Worm (Caenorhabditis elegans) whole organism, L2 larva: Measurements from ENCODE around the gene maph-9.

Experiments
- C34F6.9 ChIP-seq: fragments of 150-350 bp; optimal IDR thresholded peaks from 2 replicates; lab custom pipeline; 2014; ENCODE audit warnings: missing biosample characterization, missing genetic modification characterization
- Y55F3AM.14 ChIP-seq: fragments of 200-800 bp; sonication (Bioruptor generic); optimal IDR thresholded peaks from 2 replicates; lab custom pipeline; 2018; ENCODE audit warnings: mild to moderate bottlenecking, missing genetic modification characterization, missing compliant biosample characterization
- ZK546.5 ChIP-seq: sonication (generic microtip); optimal IDR thresholded peaks from 2 replicates; lab custom pipeline; 2017; ENCODE audit warnings: missing biosample characterization, missing genetic modification characterization
- aly-2 ChIP-seq: fragments of 150-350 bp; optimal IDR thresholded peaks from 2 replicates; lab custom pipeline; 2014; ENCODE audit warnings: missing biosample characterization, missing genetic modification characterization
- ama-1 ChIP-seq: fragments of 150-350 bp; optimal IDR thresholded peaks from 2 replicates; lab custom pipeline; 2018; ENCODE audit warnings: inconsistent platforms
- blmp-1 ChIP-seq: sonication (generic microtip); optimal IDR thresholded peaks from 2 replicates; lab custom pipeline; 2017; ENCODE audit warnings: missing genetic modification characterization, mild to moderate bottlenecking, missing compliant biosample characterization, antibody characterized with exemption, moderate library complexity; ENCODE audit not compliant: insufficient read depth
- ceh-82 ChIP-seq: fragments of 150-350 bp; optimal IDR thresholded peaks from 2 replicates; lab custom pipeline; 2014; ENCODE audit warnings: missing biosample characterization, missing genetic modification characterization
- crh-2 ChIP-seq: sonication (generic microtip); optimal IDR thresholded peaks from 2 replicates; lab custom pipeline; 2017; ENCODE audit warnings: missing biosample characterization, missing genetic modification characterization
- dmd-4 ChIP-seq: sonication (generic microtip); optimal IDR thresholded peaks from 2 replicates; lab custom pipeline; 2017; ENCODE audit warnings: missing biosample characterization, missing genetic modification characterization
- elt-1 ChIP-seq: fragments of 150-350 bp; optimal IDR thresholded peaks from 2 replicates; lab custom pipeline; 2014; ENCODE audit warnings: missing biosample characterization, missing genetic modification characterization
- fos-1 ChIP-seq: fragments of 150-350 bp; optimal IDR thresholded peaks from 2 replicates; lab custom pipeline; 2014; ENCODE audit warnings: missing biosample characterization, missing genetic modification characterization
- gmeb-1 ChIP-seq: fragments of 150-350 bp; optimal IDR thresholded peaks from 2 replicates; lab custom pipeline; 2014; ENCODE audit warnings: missing biosample characterization, missing genetic modification characterization
- lin-39 ChIP-seq: fragments of 150-350 bp; optimal IDR thresholded peaks from 2 replicates; lab custom pipeline; 2014; ENCODE audit warnings: missing biosample characterization, missing genetic modification reagents, missing genetic modification characterization
- lsy-2 ChIP-seq, 2 experiments: fragments of 150-350 bp in 1 of 2; sonication (generic microtip) in 1 of 2; optimal IDR thresholded peaks; 2 replicates each; lab custom pipeline; 2014 to 2017; ENCODE audit warnings: missing biosample characterization in 2 of 2, missing genetic modification characterization in 2 of 2
- mab-5 ChIP-seq: fragments of 150-350 bp; optimal IDR thresholded peaks from 2 replicates; lab custom pipeline; 2014; ENCODE audit warnings: missing biosample characterization, missing genetic modification characterization
- mbf-1 ChIP-seq: sonication (generic microtip); optimal IDR thresholded peaks from 2 replicates; lab custom pipeline; 2017; ENCODE audit warnings: missing biosample characterization, missing genetic modification characterization
- mdl-1 ChIP-seq, 2 experiments: fragments of 150-350 bp in 1 of 2; sonication (generic microtip) in 1 of 2; optimal IDR thresholded peaks; 2 replicates each; lab custom pipeline; 2017; ENCODE audit warnings: missing biosample characterization in 2 of 2, missing genetic modification characterization in 2 of 2
- nhr-11 ChIP-seq: fragments of 150-350 bp; optimal IDR thresholded peaks from 2 replicates; lab custom pipeline; 2014; ENCODE audit warnings: missing biosample characterization, missing genetic modification characterization
- nhr-12 ChIP-seq: fragments of 150-350 bp; optimal IDR thresholded peaks from 2 replicates; lab custom pipeline; 2014; ENCODE audit warnings: missing biosample characterization, missing genetic modification characterization
- nhr-129 ChIP-seq: fragments of 150-350 bp; optimal IDR thresholded peaks from 2 replicates; lab custom pipeline; 2014; ENCODE audit warnings: missing biosample characterization, missing genetic modification characterization
- nhr-21 ChIP-seq: fragments of 150-350 bp; optimal IDR thresholded peaks from 2 replicates; lab custom pipeline; 2014; ENCODE audit warnings: missing biosample characterization, missing genetic modification characterization
- nhr-23 ChIP-seq: fragments of 150-350 bp; optimal IDR thresholded peaks from 2 replicates; lab custom pipeline; 2014; ENCODE audit warnings: missing biosample characterization, missing genetic modification reagents, missing genetic modification characterization
- nhr-77 ChIP-seq: fragments of 150-350 bp; optimal IDR thresholded peaks from 2 replicates; lab custom pipeline; 2014; ENCODE audit warnings: missing biosample characterization, missing genetic modification characterization
- peb-1 ChIP-seq: fragments of 150-350 bp; optimal IDR thresholded peaks from 2 replicates; lab custom pipeline; 2014; ENCODE audit warnings: missing biosample characterization, missing genetic modification characterization
- skn-1 ChIP-seq: sonication (generic microtip); optimal IDR thresholded peaks from 2 replicates; lab custom pipeline; 2017; ENCODE audit warnings: missing biosample characterization, missing genetic modification characterization
- sma-9 ChIP-seq, 2 experiments: fragments of 150-350 bp in 1 of 2; sonication (generic microtip) in 1 of 2; optimal IDR thresholded peaks; 2 replicates each; lab custom pipeline; 2014 to 2016; ENCODE audit warnings: missing genetic modification characterization in 2 of 2, mild to moderate bottlenecking in 1 of 2, missing biosample characterization in 1 of 2, missing compliant biosample characterization in 1 of 2, missing genetic modification reagents in 1 of 2, moderate library complexity in 1 of 2
- snpc-4 ChIP-seq: fragments of 150-350 bp; optimal IDR thresholded peaks from 2 replicates; lab custom pipeline; 2014; ENCODE audit warnings: missing biosample characterization, missing genetic modification characterization
- unc-55 ChIP-seq: fragments of 150-350 bp; sonication (generic microtip); optimal IDR thresholded peaks from 3 replicates; lab custom pipeline; 2014; ENCODE audit warnings: missing biosample characterization, missing genetic modification reagents, missing genetic modification characterization
- unc-62 ChIP-seq: fragments of 150-350 bp; optimal IDR thresholded peaks from 2 replicates; lab custom pipeline; 2014; ENCODE audit warnings: missing biosample characterization, missing genetic modification reagents, missing genetic modification characterization
- zag-1 ChIP-seq: fragments of 150-350 bp; optimal IDR thresholded peaks from 2 replicates; lab custom pipeline; 2014; ENCODE audit warnings: missing biosample characterization, missing genetic modification characterization
- ztf-1 ChIP-seq: fragments of 200-800 bp; sonication (Bioruptor generic); conservative IDR thresholded peaks from 2 replicates; pipeline ENCODE4 v1.3.6; 2022; ENCODE audit warnings: missing genetic modification characterization, missing compliant biosample characterization

Gene maph-9

ce11 chrIV:7139143-7139542, 17.3 kb upstream of the maph-9 start:
- TF ChIP-seq blmp-1 (no peak), ztf-1 (GFP tag; lab: Robert Waterston, UW) (no peak), aly-2 (tag; lab: Kevin White, UChicago) (no peak), zag-1 (no peak), crh-2 (tag; lab: Kevin White, UChicago) (no peak), snpc-4 (no peak), gmeb-1 (tag; lab: Kevin White, UChicago) (no peak), peb-1 (tag; lab: Kevin White, UChicago) (no peak), Y55F3AM.14 (no peak)

- no peak for TF ChIP-seq mdl-1 (tag; optimal IDR thresholded peaks at IDR 0.05; lab: Kevin White, UChicago)
- TF ChIP-seq nhr-77 (tag; lab: Kevin White, UChicago), result no peak
- TF ChIP-seq crh-2 (tag; lab: Kevin White, UChicago), result peak; percentile 30
- peak; percentile 56 for TF ChIP-seq nhr-129 (tag; lab: Kevin White, UChicago)
These were observed 11.7 kb upstream of the maph-9 start, which contains the start of gene hecd-1 for ce11 chrIV:7144670-7145257. hecd-1 (minus strand) TSS chrIV:7144720.

- TF ChIP-seq crh-2 (tag; lab: Kevin White, UChicago), result peak; percentile 30
- TF ChIP-seq C34F6.9 (tag; lab: Kevin White, UChicago), result peak; percentile 56
- TF ChIP-seq nhr-12 (tag; lab: Kevin White, UChicago), result no peak
- peak in 1 of 2 experiments; percentile 55 for TF ChIP-seq lsy-2 (tag; optimal IDR thresholded peaks at IDR 0.05; lab: Kevin White, UChicago)
- TF ChIP-seq unc-55 (GFP tag; lab: Kevin White, UChicago), result peak; percentile 51
- TF ChIP-seq nhr-129 (tag; lab: Kevin White, UChicago), result peak; percentile 61
- peak; percentile 25 for TF ChIP-seq fos-1 (tag; lab: Kevin White, UChicago)
- TF ChIP-seq nhr-11 (tag; lab: Kevin White, UChicago), result no peak
- no peak for TF ChIP-seq mbf-1 (tag; lab: Kevin White, UChicago)
These were observed 8.7 kb upstream of the maph-9 start for ce11 chrIV:7147722-7148121.

- TF ChIP-seq dmd-4 (tag; lab: Kevin White, UChicago) (no peak), unc-62 (no peak), aly-2 (tag; lab: Kevin White, UChicago) (no peak), mab-5 (tag; lab: Kevin White, UChicago) (no peak), ztf-1 (GFP tag; lab: Robert Waterston, UW) (no peak), unc-55 (GFP tag; lab: Kevin White, UChicago) (peak; percentile 69), nhr-77 (tag; lab: Kevin White, UChicago) (no peak), crh-2 (tag; lab: Kevin White, UChicago) (peak; percentile 54), C34F6.9 (tag; lab: Kevin White, UChicago) (peak; percentile 68), nhr-129 (tag; lab: Kevin White, UChicago) (peak; percentile 21), ceh-82 (tag; lab: Kevin White, UChicago) (no peak), nhr-21 (tag; lab: Kevin White, UChicago) (no peak), snpc-4 (no peak), elt-1 (tag; lab: Kevin White, UChicago) (no peak), sma-9 (GFP tag; optimal IDR thresholded peaks at IDR 0.05; lab: Kevin White, UChicago) (no peak), sma-9 (tag; optimal IDR thresholded peaks at IDR 0.05; lab: Kevin White, UChicago) (no peak), skn-1 (tag; lab: Kevin White, UChicago) (no peak), ZK546.5 (tag; lab: Kevin White, UChicago) (no peak), lsy-2 (tag; optimal IDR thresholded peaks at IDR 0.05; lab: Kevin White, UChicago) (peak; percentile 85 to 97), Y55F3AM.14 (no peak), gmeb-1 (tag; lab: Kevin White, UChicago) (peak; percentile 28)
- TF ChIP-seq, all 48 proteins: peak for 6
These were observed 7.3 kb upstream of the maph-9 start, which contains the start of gene C34D4.4 for ce11 chrIV:7149020-7149601. C34D4.4 (plus strand) TSS chrIV:7149361.

ce11 chrIV:7152409-7152808, 4.0 kb upstream of the maph-9 start, which contains the start of gene col-113:
col-113 (minus strand) TSS chrIV:7152509.
- TF ChIP-seq sma-9 (GFP tag; optimal IDR thresholded peaks at IDR 0.05; lab: Kevin White, UChicago) (no peak), sma-9 (tag; optimal IDR thresholded peaks at IDR 0.05; lab: Kevin White, UChicago) (no peak), blmp-1 (no peak), ama-1 (lab: Kevin White, UChicago) (no peak), ZK546.5 (tag; lab: Kevin White, UChicago) (no peak), crh-2 (tag; lab: Kevin White, UChicago) (no peak), dmd-4 (tag; lab: Kevin White, UChicago) (no peak), nhr-23 (tag; lab: Kevin White, UChicago) (no peak), lin-39 (tag; lab: Kevin White, UChicago) (no peak), Y55F3AM.14 (no peak), mab-5 (tag; lab: Kevin White, UChicago) (no peak)
